Worm (Caenorhabditis elegans) whole organism, midembryonic: Measurements from ENCODE around the gene rtfo-1.

Experiments
- cog-1 ChIP-seq: sonication (generic microtip); optimal IDR thresholded peaks from 2 replicates; lab custom pipeline; 2016; ENCODE audit warnings: missing genetic modification characterization, missing compliant biosample characterization
- flt-1 ChIP-seq: fragments of 200-800 bp; sonication (Bioruptor generic); IDR thresholded peaks from 2 replicates; pipeline ENCODE4 v1.3.6; 2022; ENCODE audit warnings: missing genetic modification characterization, missing compliant biosample characterization
- klf-2 ChIP-seq: fragments of 200-800 bp; sonication (Bioruptor generic); conservative IDR thresholded peaks from 2 replicates; pipeline ENCODE4 v1.3.6; 2022; ENCODE audit warnings: missing genetic modification reagents, missing genetic modification characterization, missing compliant biosample characterization
- med-1 ChIP-seq: sonication (generic microtip); optimal IDR thresholded peaks from 2 replicates; lab custom pipeline; 2017; ENCODE audit warnings: missing genetic modification characterization, mild to moderate bottlenecking, missing compliant biosample characterization, antibody characterized with exemption, missing genetic modification reagents; ENCODE audit not compliant: insufficient read depth
- tab-1 ChIP-seq: fragments of 200-800 bp; sonication (Bioruptor generic); IDR thresholded peaks from 2 replicates; pipeline ENCODE4 v1.3.6; 2022; ENCODE audit warnings: missing genetic modification characterization, missing compliant biosample characterization
- ztf-29 ChIP-seq: fragments of 200-800 bp; sonication (Bioruptor generic); IDR thresholded peaks from 2 replicates; pipeline ENCODE4 v1.3.6; 2022; ENCODE audit warnings: missing genetic modification reagents, missing genetic modification characterization, missing compliant biosample characterization

ce11 chrV:9616687-9617086 is 34.2 kb upstream of the rtfo-1 start:
- TF ChIP-seq cog-1 (no peak), med-1 (GFP tag; lab: Kevin White, UChicago) (no peak), ztf-29 (GFP tag; lab: Robert Waterston, UW) (no peak), flt-1 (no peak), klf-2 (GFP tag; lab: Robert Waterston, UW) (no peak), tab-1 (GFP tag; lab: Robert Waterston, UW) (no peak)
